Fruit fly (Drosophila melanogaster) whole organism, prepupa: ENCODE data around the gene Jarid2.

Experiments
- Blimp-1 ChIP-seq: fragments of 200-800 bp; sonication (Bioruptor generic); optimal IDR thresholded peaks from 3 replicates; lab custom pipeline; 2017; ENCODE audit warnings: missing biosample characterization, missing genetic modification characterization, mild to moderate bottlenecking, moderate library complexity, missing genetic modification reagents
- CG10669 ChIP-seq: fragments of 200-800 bp; sonication (Bioruptor generic); optimal IDR thresholded peaks from 3 replicates; lab custom pipeline; 2018; ENCODE audit warnings: missing biosample characterization, mild to moderate bottlenecking, missing genetic modification characterization, moderate library complexity
- CG11762 ChIP-seq: fragments of 200-800 bp; sonication (Bioruptor generic); optimal IDR thresholded peaks from 3 replicates; lab custom pipeline; 2016; ENCODE audit warnings: missing biosample characterization, missing genetic modification characterization; ENCODE audit not compliant: insufficient read depth
- CG15336 ChIP-seq: fragments of 200-800 bp; sonication (Bioruptor generic); IDR thresholded peaks from 2 replicates; pipeline ENCODE4 v1.3.6; 2022; ENCODE audit warnings: missing biosample characterization, missing genetic modification characterization
- CG1621 ChIP-seq: fragments of 200-800 bp; sonication (Bioruptor generic); optimal IDR thresholded peaks from 3 replicates; lab custom pipeline; 2018; ENCODE audit warnings: missing biosample characterization, mild to moderate bottlenecking, missing genetic modification characterization
- CG16779 ChIP-seq: fragments of 200-800 bp; sonication (Bioruptor generic); optimal IDR thresholded peaks from 3 replicates; lab custom pipeline; 2017; ENCODE audit warnings: missing biosample characterization, mild to moderate bottlenecking, missing genetic modification characterization
- CG3032 ChIP-seq: fragments of 200-800 bp; optimal IDR thresholded peaks from 2 replicates; lab custom pipeline; 2019; ENCODE audit warnings: missing biosample characterization, mild to moderate bottlenecking, missing genetic modification characterization, moderate library complexity
- CG31627 ChIP-seq: fragments of 200-800 bp; sonication (Bioruptor generic); optimal IDR thresholded peaks from 3 replicates; lab custom pipeline; 2016; ENCODE audit warnings: missing biosample characterization, missing genetic modification characterization
- CG3919 ChIP-seq: fragments of 200-800 bp; sonication (Bioruptor generic); optimal IDR thresholded peaks from 3 replicates; lab custom pipeline; 2016; ENCODE audit warnings: missing biosample characterization, missing genetic modification characterization
- CG4318 ChIP-seq: fragments of 200-800 bp; sonication (Bioruptor generic); optimal IDR thresholded peaks from 3 replicates; lab custom pipeline; 2017; ENCODE audit warnings: missing biosample characterization, mild to moderate bottlenecking, missing genetic modification characterization
- CG6163 ChIP-seq: fragments of 200-800 bp; sonication (Bioruptor generic); IDR thresholded peaks from 3 replicates; pipeline ENCODE4 v1.3.6; 2022; ENCODE audit warnings: missing biosample characterization, missing genetic modification characterization
- CG6276 ChIP-seq: fragments of 200-800 bp; sonication (Bioruptor generic); optimal IDR thresholded peaks from 2 replicates; lab custom pipeline; 2017; ENCODE audit warnings: missing biosample characterization, mild to moderate bottlenecking, missing genetic modification characterization
- CG6792 ChIP-seq: fragments of 200-800 bp; sonication (Bioruptor generic); optimal IDR thresholded peaks from 3 replicates; lab custom pipeline; 2016; ENCODE audit warnings: missing biosample characterization, missing genetic modification characterization
- CG6808 ChIP-seq: fragments of 200-800 bp; sonication (Bioruptor generic); optimal IDR thresholded peaks from 3 replicates; lab custom pipeline; 2017; ENCODE audit warnings: missing biosample characterization, missing genetic modification characterization, mild to moderate bottlenecking, moderate library complexity, missing genetic modification reagents
- CG6854 ChIP-seq: fragments of 200-800 bp; sonication (Bioruptor generic); optimal IDR thresholded peaks from 2 replicates; lab custom pipeline; 2017; ENCODE audit warnings: missing biosample characterization, mild to moderate bottlenecking, missing genetic modification characterization
- CG7368 ChIP-seq: fragments of 200-800 bp; sonication (Bioruptor generic); optimal IDR thresholded peaks from 3 replicates; lab custom pipeline; 2016; ENCODE audit warnings: missing biosample characterization, missing genetic modification characterization
- CG8119 ChIP-seq: fragments of 200-800 bp; sonication (Bioruptor generic); IDR thresholded peaks from 3 replicates; pipeline ENCODE4 v1.3.6; 2022; ENCODE audit warnings: missing biosample characterization, missing genetic modification characterization
- CG9139 ChIP-seq: fragments of 200-800 bp; sonication (Bioruptor generic); optimal IDR thresholded peaks from 3 replicates; lab custom pipeline; 2017; ENCODE audit warnings: missing biosample characterization, mild to moderate bottlenecking, missing genetic modification characterization
- Eip78C ChIP-seq: fragments of 200-800 bp; sonication (Bioruptor generic); peaks from one replicate; lab custom pipeline; 2016; ENCODE audit warnings: missing biosample characterization, missing genetic modification characterization
- Eip93F ChIP-seq: fragments of 200-800 bp; sonication (Bioruptor generic); optimal IDR thresholded peaks from 2 replicates; lab custom pipeline; 2016; ENCODE audit warnings: missing biosample characterization, mild to moderate bottlenecking, missing genetic modification characterization
- Ets96B ChIP-seq: fragments of 200-800 bp; optimal IDR thresholded peaks from 2 replicates; lab custom pipeline; 2019; ENCODE audit warnings: missing biosample characterization, mild to moderate bottlenecking, missing genetic modification characterization, moderate library complexity
- Gug ChIP-seq: fragments of 200-800 bp; sonication (Bioruptor generic); IDR thresholded peaks from 2 replicates; pipeline ENCODE4 v1.3.6; 2022; ENCODE audit warnings: missing biosample characterization, missing genetic modification characterization
- Hr38 ChIP-seq: sonication (Bioruptor generic); optimal IDR thresholded peaks from 2 replicates; lab custom pipeline; 2016; ENCODE audit warnings: missing biosample characterization, missing genetic modification characterization
- Hr39 ChIP-seq: fragments of 200-800 bp; sonication (Bioruptor generic); optimal IDR thresholded peaks from 2 replicates; lab custom pipeline; 2016; ENCODE audit warnings: missing biosample characterization, missing genetic modification characterization
- Hr4 ChIP-seq: fragments of 200-800 bp; sonication (Bioruptor generic); optimal IDR thresholded peaks from 3 replicates; lab custom pipeline; 2016; ENCODE audit warnings: missing biosample characterization, missing genetic modification characterization
- Lpt ChIP-seq: fragments of 200-800 bp; sonication (Bioruptor generic); optimal IDR thresholded peaks from 3 replicates; lab custom pipeline; 2016; ENCODE audit warnings: missing biosample characterization, missing genetic modification characterization
- Met ChIP-seq: fragments of 200-800 bp; sonication (Bioruptor generic); optimal IDR thresholded peaks from 3 replicates; lab custom pipeline; 2016; ENCODE audit warnings: missing biosample characterization, missing genetic modification characterization
- OdsH ChIP-seq: fragments of 200-800 bp; sonication (Bioruptor generic); optimal IDR thresholded peaks from 3 replicates; lab custom pipeline; 2016; ENCODE audit warnings: missing biosample characterization, missing genetic modification characterization
- Smox ChIP-seq: fragments of 200-800 bp; sonication (Bioruptor generic); optimal IDR thresholded peaks from 3 replicates; lab custom pipeline; 2016; ENCODE audit warnings: missing biosample characterization, missing genetic modification characterization
- Sox102F ChIP-seq: fragments of 200-800 bp; sonication (Bioruptor generic); optimal IDR thresholded peaks from 2 replicates; lab custom pipeline; 2016; ENCODE audit warnings: missing biosample characterization, mild to moderate bottlenecking, missing genetic modification characterization
- Sox14 ChIP-seq: fragments of 200-800 bp; sonication (Bioruptor generic); optimal IDR thresholded peaks from 3 replicates; lab custom pipeline; 2016; ENCODE audit warnings: missing biosample characterization, missing genetic modification characterization
- achi ChIP-seq: fragments of 200-800 bp; sonication (Bioruptor generic); optimal IDR thresholded peaks from 3 replicates; lab custom pipeline; 2016; ENCODE audit warnings: missing biosample characterization, missing genetic modification characterization
- dsx ChIP-seq: fragments of 200-800 bp; optimal IDR thresholded peaks from 3 replicates; lab custom pipeline; 2019; ENCODE audit warnings: missing biosample characterization, mild to moderate bottlenecking, missing genetic modification characterization, moderate library complexity; ENCODE audit not compliant: poor library complexity, severe bottlenecking
- eg ChIP-seq: fragments of 200-800 bp; sonication (Bioruptor generic); IDR thresholded peaks from 3 replicates; pipeline ENCODE4 v1.3.6; 2022; ENCODE audit warnings: missing biosample characterization, missing genetic modification characterization
- fd59A ChIP-seq: fragments of 200-800 bp; sonication (Bioruptor generic); optimal IDR thresholded peaks from 2 replicates; lab custom pipeline; 2017; ENCODE audit warnings: missing biosample characterization, mild to moderate bottlenecking, missing genetic modification characterization, missing genetic modification reagents
- fd85E ChIP-seq: fragments of 200-800 bp; sonication (Bioruptor generic); optimal IDR thresholded peaks from 3 replicates; lab custom pipeline; 2016; ENCODE audit warnings: missing biosample characterization, missing genetic modification characterization
- fkh ChIP-seq: fragments of 200-800 bp; sonication (Bioruptor generic); optimal IDR thresholded peaks from 3 replicates; lab custom pipeline; 2017; ENCODE audit warnings: missing biosample characterization, mild to moderate bottlenecking, missing genetic modification characterization, moderate library complexity
- net ChIP-seq: fragments of 200-800 bp; sonication (Bioruptor generic); optimal IDR thresholded peaks from 3 replicates; lab custom pipeline; 2016; ENCODE audit warnings: missing biosample characterization, missing genetic modification characterization
- pdm3 ChIP-seq: fragments of 200-800 bp; sonication (Bioruptor generic); optimal IDR thresholded peaks from 3 replicates; lab custom pipeline; 2016; ENCODE audit warnings: missing biosample characterization, missing genetic modification characterization
- salr ChIP-seq, 2 experiments: fragments of 200-800 bp; sonication (Bioruptor generic); optimal IDR thresholded peaks; 3 replicates each; lab custom pipeline; 2016 to 2018; ENCODE audit warnings: missing biosample characterization in 2 of 2, missing genetic modification characterization in 2 of 2, mild to moderate bottlenecking in 1 of 2
- spab ChIP-seq: fragments of 200-800 bp; sonication (Bioruptor generic); optimal IDR thresholded peaks from 2 replicates; lab custom pipeline; 2017; ENCODE audit warnings: missing biosample characterization, mild to moderate bottlenecking, missing genetic modification characterization, missing genetic modification reagents
- ss ChIP-seq, 2 experiments: fragments of 200-800 bp; sonication (Bioruptor generic); optimal IDR thresholded peaks; 2 replicates in 1 of 2; 3 replicates in 1 of 2; lab custom pipeline; 2017 to 2018; ENCODE audit warnings: mild to moderate bottlenecking in 2 of 2, missing biosample characterization in 2 of 2, missing genetic modification characterization in 2 of 2, moderate library complexity in 1 of 2
- svp ChIP-seq: fragments of 200-800 bp; sonication (Bioruptor generic); peaks from one replicate; lab custom pipeline; 2016; ENCODE audit warnings: missing biosample characterization, missing genetic modification characterization
- topi ChIP-seq: fragments of 200-800 bp; sonication (Bioruptor generic); optimal IDR thresholded peaks from 3 replicates; lab custom pipeline; 2016; ENCODE audit warnings: missing biosample characterization, missing genetic modification characterization

Gene Jarid2

DNA sequence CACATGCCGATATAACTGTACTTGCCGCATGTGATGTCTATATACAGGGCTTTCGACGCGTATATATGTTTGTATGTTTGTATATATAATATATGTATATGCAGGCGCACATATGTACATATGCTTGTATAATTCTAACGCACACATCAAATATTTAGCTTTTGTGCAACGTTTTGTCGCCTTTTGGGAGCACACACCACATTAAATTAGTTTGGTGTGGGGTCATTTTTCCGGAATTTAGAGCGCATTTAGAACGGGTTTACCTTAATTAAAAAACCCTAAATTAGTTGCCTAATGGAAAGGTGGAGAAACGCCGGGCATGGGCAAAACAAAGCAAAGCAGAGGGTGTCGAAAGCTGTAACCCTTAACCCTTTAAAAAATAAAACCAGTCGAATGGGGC, 9.6 kb upstream of the Jarid2 start:
- TF ChIP-seq CG4318 (GFP tag; lab: Kevin White, UChicago), result no peak

DNA sequence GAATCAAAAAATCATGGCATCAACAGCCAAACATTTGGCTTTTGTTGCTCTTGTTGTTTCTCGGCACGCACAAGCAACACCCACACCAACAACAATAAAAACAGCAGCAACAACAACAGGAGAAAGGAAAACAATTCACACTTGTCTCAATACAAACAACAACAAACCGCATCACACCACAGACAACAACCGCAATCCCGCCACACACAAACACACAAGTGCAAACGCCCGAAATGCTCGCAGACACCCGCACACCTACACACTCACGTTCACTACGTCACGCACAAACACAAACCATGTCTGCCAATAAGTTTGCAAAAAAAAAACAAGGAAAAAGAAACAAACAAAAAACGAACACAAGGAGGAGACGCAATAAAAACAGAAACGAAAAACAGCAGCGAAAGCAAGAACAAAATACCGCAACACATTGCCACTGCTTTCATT, 9.1 kb upstream of the Jarid2 start:
- TF ChIP-seq achi (GFP tag; lab: Kevin White, UChicago), result peak; percentile 9
- TF ChIP-seq CG16779 (tag; lab: Kevin White, UChicago), result peak; percentile 8
- TF ChIP-seq CG15336 (GFP tag; lab: Robert Waterston, UW), result peak; percentile 60
- peak; percentile 15 for TF ChIP-seq Sox102F (GFP tag; lab: Kevin White, UChicago)
- TF ChIP-seq Met, result no peak
- TF ChIP-seq CG6276 (GFP tag; lab: Kevin White, UChicago), result peak; percentile 73
- TF ChIP-seq CG9139 (GFP tag; lab: Kevin White, UChicago), result peak; percentile 58
- TF ChIP-seq CG1621 (tag; lab: Kevin White, UChicago), result peak; percentile 23
- no peak for TF ChIP-seq CG10669 (GFP tag; lab: Kevin White, UChicago)
- TF ChIP-seq CG7368 (GFP tag; lab: Kevin White, UChicago), result no peak
- no peak for TF ChIP-seq Hr39 (GFP tag; lab: Kevin White, UChicago)
- TF ChIP-seq CG6854 (GFP tag; lab: Kevin White, UChicago), result peak; percentile 48
- peak in 1 of 2 experiments; percentile 11 for TF ChIP-seq salr (GFP tag; optimal IDR thresholded peaks at IDR 0.05; lab: Kevin White, UChicago)
- peak; percentile 40 for TF ChIP-seq Eip78C (GFP tag; lab: Kevin White, UChicago)
- peak; percentile 80; the same call in 2 of the 3 replicates for TF ChIP-seq CG6163 (GFP tag; lab: Robert Waterston, UW)
- peak; percentile 2 for TF ChIP-seq spab
- TF ChIP-seq CG6792 (GFP tag; lab: Kevin White, UChicago), result no peak
- TF ChIP-seq Hr4 (GFP tag; lab: Kevin White, UChicago), result no peak
- TF ChIP-seq CG3919 (GFP tag; lab: Kevin White, UChicago), result peak; percentile 32
- peak; percentile 68 to 71 for TF ChIP-seq ss (GFP tag; optimal IDR thresholded peaks at IDR 0.05; lab: Kevin White, UChicago)
- TF ChIP-seq fd85E (GFP tag; lab: Kevin White, UChicago), result peak; percentile 21
- peak; percentile 59 for TF ChIP-seq CG6808 (GFP tag; lab: Kevin White, UChicago)
- TF ChIP-seq CG8119 (GFP tag; lab: Robert Waterston, UW), result peak; percentile 66
- TF ChIP-seq Hr38 (GFP tag; lab: Kevin White, UChicago), result no peak
- TF ChIP-seq net, result peak; percentile 44
- TF ChIP-seq fkh (GFP tag; lab: Kevin White, UChicago), result peak; percentile 77
- no peak for TF ChIP-seq Gug (GFP tag; lab: Robert Waterston, UW)
- TF ChIP-seq eg (GFP tag; lab: Robert Waterston, UW), result peak; percentile 83
- peak; percentile 48 for TF ChIP-seq Lpt (GFP tag; lab: Kevin White, UChicago)

DNA sequence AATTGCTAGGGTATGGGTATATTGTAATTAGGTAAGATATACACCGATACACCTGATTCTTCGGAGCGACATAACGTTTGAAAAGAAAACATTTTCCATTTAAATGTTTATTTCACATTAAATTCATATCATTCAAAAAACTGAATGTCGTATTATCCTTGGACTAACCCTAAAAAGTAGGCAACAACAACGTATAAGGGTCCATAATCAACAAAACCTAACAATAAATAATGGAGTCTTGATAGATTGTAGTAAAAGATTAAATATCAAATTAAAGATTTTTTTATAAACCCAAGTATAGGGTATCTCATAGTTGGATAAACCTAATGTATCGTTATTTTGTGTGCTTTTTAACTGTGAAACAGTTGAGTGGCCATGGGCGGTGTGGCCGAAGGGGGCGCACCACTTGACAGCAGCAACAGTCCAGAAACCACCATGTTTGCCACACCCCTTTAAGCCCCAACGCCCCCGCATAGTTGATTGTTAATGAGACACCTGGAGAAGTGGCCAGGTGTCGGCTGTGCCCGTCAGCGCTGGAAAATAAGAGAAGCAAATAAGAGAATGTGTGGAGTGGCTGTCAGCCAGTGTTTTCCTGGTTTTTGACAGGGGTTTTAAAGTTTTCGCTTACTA, 8.5 kb upstream of the Jarid2 start:
- TF ChIP-seq CG6854 (GFP tag; lab: Kevin White, UChicago) (no peak), spab (no peak), CG31627 (GFP tag; lab: Kevin White, UChicago) (peak; percentile 29), CG6808 (GFP tag; lab: Kevin White, UChicago) (no peak), Eip93F (GFP tag; lab: Kevin White, UChicago) (no peak), Hr4 (GFP tag; lab: Kevin White, UChicago) (peak; percentile 59), CG4318 (GFP tag; lab: Kevin White, UChicago) (peak; percentile 9), topi (GFP tag; lab: Kevin White, UChicago) (peak; percentile 23), Ets96B (no peak), OdsH (GFP tag; lab: Kevin White, UChicago) (peak; percentile 46), pdm3 (GFP tag; lab: Kevin White, UChicago) (peak; percentile 28), svp (GFP tag; lab: Kevin White, UChicago) (peak; percentile 67), dsx (no peak), Gug (GFP tag; lab: Robert Waterston, UW) (no peak), net (peak; percentile 8), Eip78C (GFP tag; lab: Kevin White, UChicago) (peak; percentile 66), CG11762 (GFP tag; lab: Kevin White, UChicago) (no peak), Hr39 (GFP tag; lab: Kevin White, UChicago) (peak; percentile 19), CG15336 (GFP tag; lab: Robert Waterston, UW) (no peak), salr (GFP tag; optimal IDR thresholded peaks at IDR 0.05; lab: Kevin White, UChicago) (peak in 1 of 2 experiments; percentile 45), CG6276 (GFP tag; lab: Kevin White, UChicago) (no peak), ss (GFP tag; optimal IDR thresholded peaks at IDR 0.05; lab: Kevin White, UChicago) (no peak), Hr38 (GFP tag; lab: Kevin White, UChicago) (no peak), fd59A (GFP tag; lab: Kevin White, UChicago) (no peak), Blimp-1 (GFP tag; lab: Kevin White, UChicago) (no peak), Met (peak; percentile 17), Sox14 (GFP tag; lab: Kevin White, UChicago) (peak; percentile 20), Smox (GFP tag; lab: Kevin White, UChicago) (peak; percentile 32), CG16779 (tag; lab: Kevin White, UChicago) (no peak), CG3032 (tag; lab: Kevin White, UChicago) (no peak), Lpt (GFP tag; lab: Kevin White, UChicago) (no peak)
